Worm (Caenorhabditis elegans): Measurements from ENCODE around the gene vps-2.

DNA sequence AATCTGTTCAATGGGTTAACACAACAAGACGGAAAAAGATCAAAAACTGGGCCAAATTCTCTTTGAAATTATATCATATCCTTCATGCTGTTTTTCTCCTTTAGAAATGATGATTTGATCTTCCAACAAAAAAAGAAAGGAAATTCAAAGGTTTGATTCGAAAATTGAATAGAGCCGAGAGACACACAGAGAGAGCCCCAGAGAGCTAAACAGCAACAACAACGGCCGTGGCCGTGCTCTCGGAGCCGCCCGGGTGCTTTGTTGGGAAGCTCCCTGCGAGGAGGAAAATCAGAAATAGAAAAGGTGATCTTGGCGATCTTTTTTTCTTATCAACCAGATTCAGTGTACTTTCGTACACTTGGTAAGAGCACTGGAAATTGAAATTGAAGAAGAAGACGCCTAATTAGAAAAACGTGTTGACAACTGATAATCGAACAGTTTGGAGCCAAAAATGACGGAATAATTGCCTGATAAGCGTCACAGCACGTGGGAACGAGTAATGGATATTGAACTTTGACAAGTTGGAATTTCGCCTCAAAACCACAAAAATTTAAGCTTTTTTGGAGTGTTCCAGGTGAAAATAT lies 29.3 kb upstream of the vps-2 start:
- TF ChIP-seq ztf-11 (tag; optimal IDR thresholded peaks at IDR 0.05) = no peak
- TF ChIP-seq ceh-9 (tag; optimal IDR thresholded peaks at IDR 0.05) = no peak
- no peak for TF ChIP-seq nhr-28 (tag; optimal IDR thresholded peaks at IDR 0.05)
- no peak for TF ChIP-seq fos-1 (tag; optimal IDR thresholded peaks at IDR 0.05)
- TF ChIP-seq unc-39 (tag; optimal IDR thresholded peaks at IDR 0.05) = no peak

Measured in whole organism, L3 larva.